Fruit fly (Drosophila melanogaster): Measurements from ENCODE around the gene MtnE.

dm6 chr3R:20542283-20543144 is 8.0 kb upstream of the MtnE start:
- TF ChIP-seq psq (optimal IDR thresholded peaks at IDR 0.05) (no peak), h (optimal IDR thresholded peaks at IDR 0.05) (no peak)
